Fruit fly (Drosophila melanogaster): ENCODE data around the gene CG16762.
A peak's percentile ranks its signal among the peaks of the same experiment; 100 is the strongest.

Gene CG16762

DNA sequence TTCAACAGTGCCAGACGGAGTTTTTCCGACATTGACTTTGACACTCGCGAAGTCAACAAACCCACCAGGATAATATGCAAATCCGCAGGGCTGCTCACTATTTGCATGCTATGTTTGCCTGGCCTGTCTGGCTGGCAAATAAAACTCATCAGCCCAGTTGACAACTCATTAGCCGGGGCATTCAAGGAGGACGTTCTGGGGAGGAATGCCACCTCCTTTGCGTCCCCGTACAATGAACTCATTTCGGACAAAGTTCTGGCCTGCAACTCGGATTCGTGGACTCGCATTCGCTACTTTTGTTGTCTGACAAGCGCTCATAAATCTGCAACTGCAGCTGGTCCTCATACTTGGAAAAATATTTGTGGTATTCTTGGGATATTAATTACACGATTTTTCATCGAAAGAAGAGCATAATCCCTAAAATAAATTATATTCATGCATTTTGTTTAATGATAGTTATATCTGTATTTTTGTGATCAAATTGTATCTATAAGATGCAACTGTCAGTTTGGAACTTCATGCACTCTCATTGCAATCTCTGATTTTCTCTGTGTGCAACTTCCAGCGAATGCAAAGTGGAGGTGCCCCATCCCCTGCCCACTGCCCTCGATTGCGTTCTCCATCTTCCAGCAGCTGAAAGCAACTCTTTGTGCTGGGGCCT lies 4.5 kb downstream of the CG16762 start:
- TF ChIP-seq usp (GFP tag; optimal IDR thresholded peaks at IDR 0.05): no peak
- no peak for TF ChIP-seq psq (optimal IDR thresholded peaks at IDR 0.05)
- TF ChIP-seq CG8478 (optimal IDR thresholded peaks at IDR 0.05): no peak
- peak in 1 of 2 experiments; percentile 62 for TF ChIP-seq EcR (GFP tag; optimal IDR thresholded peaks at IDR 0.05)

DNA sequence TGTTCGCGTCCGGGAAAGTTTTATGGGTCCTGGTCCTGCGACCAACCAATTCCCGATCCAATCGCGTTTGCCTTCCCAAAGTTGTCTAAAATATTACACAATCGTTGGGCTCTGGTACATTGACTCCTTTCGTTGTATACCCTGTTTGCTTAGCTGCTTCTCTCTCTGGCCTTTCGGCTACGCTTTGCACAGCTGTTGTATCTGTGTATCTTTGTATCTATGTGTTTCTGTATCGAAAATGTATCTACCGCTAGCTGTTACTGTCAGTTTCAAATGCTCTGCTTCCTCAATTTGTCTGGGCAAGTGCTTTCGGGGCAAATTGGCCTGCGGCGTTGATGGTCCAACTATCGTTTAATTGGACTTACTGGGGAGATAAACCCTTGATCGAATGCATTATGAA lies 5.8 kb downstream of the CG16762 start:
- TF ChIP-seq usp (GFP tag; optimal IDR thresholded peaks at IDR 0.05) (no peak), pan (optimal IDR thresholded peaks at IDR 0.05) (no peak), Dll (optimal IDR thresholded peaks at IDR 0.05) (no peak), CG8478 (optimal IDR thresholded peaks at IDR 0.05) (no peak), psq (optimal IDR thresholded peaks at IDR 0.05) (no peak), EcR (GFP tag; optimal IDR thresholded peaks at IDR 0.05) (no peak)

DNA sequence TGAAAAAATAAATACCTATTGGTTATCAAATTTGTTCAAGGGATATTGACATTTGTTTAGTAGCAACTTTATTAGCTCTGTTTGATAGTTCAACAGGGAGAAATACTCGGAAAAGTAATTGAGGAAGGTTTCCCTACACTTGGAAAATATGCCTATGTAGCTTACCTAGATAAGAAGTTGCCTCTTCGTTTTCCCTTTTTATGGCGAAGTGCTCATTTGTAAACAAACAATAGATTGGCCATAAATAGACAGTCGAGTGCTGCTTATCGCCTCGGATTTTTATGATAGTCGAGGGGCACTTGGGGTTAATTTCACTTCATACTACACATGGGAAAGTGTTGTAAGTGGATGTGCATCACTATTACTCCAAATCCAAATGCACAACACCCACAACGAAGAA lies 6.9 kb downstream of the CG16762 start:
- TF ChIP-seq EcR (GFP tag; optimal IDR thresholded peaks at IDR 0.05): peak in 1 of 2 experiments; percentile 21
- no peak for TF ChIP-seq CG8478 (optimal IDR thresholded peaks at IDR 0.05)
- no peak for TF ChIP-seq pan (optimal IDR thresholded peaks at IDR 0.05)
- TF ChIP-seq psq (optimal IDR thresholded peaks at IDR 0.05): no peak
- no peak for TF ChIP-seq usp (GFP tag; optimal IDR thresholded peaks at IDR 0.05)
- no peak for TF ChIP-seq Dll (optimal IDR thresholded peaks at IDR 0.05)

DNA sequence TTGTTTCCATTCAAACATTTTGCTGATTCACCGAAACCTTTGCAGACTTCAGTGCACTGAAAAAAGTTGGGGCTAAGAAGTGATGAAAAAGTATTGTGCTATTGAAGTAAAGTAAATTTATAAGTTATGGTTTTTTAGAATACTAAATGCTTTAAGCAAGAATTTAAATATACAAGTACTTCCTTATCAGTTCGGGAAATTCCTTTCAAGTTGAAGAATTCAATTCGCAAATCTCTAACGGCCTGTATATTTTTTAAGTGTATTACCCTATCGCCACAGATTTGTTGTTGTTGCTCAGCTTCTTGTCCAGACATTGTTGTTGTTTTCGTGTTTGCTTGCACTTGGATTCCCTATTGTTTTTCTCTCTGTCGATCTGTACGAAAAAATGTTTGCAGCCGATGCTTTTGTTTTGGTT lies 8.0 kb downstream of the CG16762 start:
- TF ChIP-seq Dll (optimal IDR thresholded peaks at IDR 0.05): no peak
- no peak for TF ChIP-seq EcR (GFP tag; optimal IDR thresholded peaks at IDR 0.05)
- no peak for TF ChIP-seq psq (optimal IDR thresholded peaks at IDR 0.05)
- TF ChIP-seq CG8478 (optimal IDR thresholded peaks at IDR 0.05): no peak
- no peak for TF ChIP-seq usp (GFP tag; optimal IDR thresholded peaks at IDR 0.05)
- TF ChIP-seq pan (optimal IDR thresholded peaks at IDR 0.05): no peak

DNA sequence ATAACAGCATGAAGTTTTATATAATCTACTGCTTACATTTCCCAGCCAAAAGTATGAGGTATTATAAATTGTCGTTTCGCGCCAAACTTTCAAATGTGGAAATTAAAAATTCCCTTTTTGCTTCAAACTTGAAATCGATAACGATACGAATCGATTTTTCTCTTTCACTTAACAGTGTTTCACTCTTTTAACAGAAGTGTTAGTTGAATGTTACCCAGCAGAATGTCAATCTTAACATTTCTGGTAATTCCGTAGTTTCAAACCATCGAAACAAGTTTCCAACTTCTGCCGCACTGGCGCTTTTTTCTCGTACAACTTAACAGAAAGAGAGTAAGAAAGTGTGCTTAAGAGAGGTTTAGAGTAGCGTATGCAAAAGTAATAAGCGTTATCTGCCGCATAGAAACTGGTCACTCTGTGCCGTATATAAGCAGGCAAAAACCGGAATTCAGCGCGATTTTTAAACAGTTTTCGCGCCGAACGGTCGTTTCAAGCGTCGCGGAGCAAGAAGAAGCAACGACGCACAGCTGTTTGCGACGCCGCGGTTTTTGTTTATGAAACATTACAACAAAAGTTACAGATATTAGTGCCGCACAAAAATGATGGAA lies 8.9 kb downstream of the CG16762 start:
- TF ChIP-seq Dll (optimal IDR thresholded peaks at IDR 0.05): no peak
- no peak for TF ChIP-seq usp (GFP tag; optimal IDR thresholded peaks at IDR 0.05)
- no peak for TF ChIP-seq CG8478 (optimal IDR thresholded peaks at IDR 0.05)
- TF ChIP-seq EcR (GFP tag; optimal IDR thresholded peaks at IDR 0.05): peak in 1 of 2 experiments; percentile 10
- no peak for TF ChIP-seq psq (optimal IDR thresholded peaks at IDR 0.05)
- no peak for TF ChIP-seq pan (optimal IDR thresholded peaks at IDR 0.05)

DNA sequence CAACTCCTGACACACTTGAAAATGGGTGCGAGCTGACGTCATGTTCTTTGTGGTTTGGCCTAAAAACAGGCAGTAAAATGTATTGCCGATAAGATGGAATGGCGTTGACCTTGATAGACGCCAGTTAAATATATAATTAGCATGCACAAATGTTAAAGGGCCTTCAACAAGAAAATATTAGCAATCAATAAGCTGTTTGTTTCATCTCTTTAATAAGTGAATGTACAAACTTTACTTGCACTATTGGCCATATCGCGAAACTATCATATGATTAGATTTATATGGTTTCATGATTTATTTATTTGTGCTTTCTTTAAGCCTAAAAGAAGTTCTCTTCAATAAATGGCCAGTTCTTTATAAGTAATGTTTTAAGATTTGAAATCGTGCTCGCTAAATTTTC lies 13.4 kb downstream of the CG16762 start:
- TF ChIP-seq pan (optimal IDR thresholded peaks at IDR 0.05) (no peak), Dll (optimal IDR thresholded peaks at IDR 0.05) (no peak)

DNA sequence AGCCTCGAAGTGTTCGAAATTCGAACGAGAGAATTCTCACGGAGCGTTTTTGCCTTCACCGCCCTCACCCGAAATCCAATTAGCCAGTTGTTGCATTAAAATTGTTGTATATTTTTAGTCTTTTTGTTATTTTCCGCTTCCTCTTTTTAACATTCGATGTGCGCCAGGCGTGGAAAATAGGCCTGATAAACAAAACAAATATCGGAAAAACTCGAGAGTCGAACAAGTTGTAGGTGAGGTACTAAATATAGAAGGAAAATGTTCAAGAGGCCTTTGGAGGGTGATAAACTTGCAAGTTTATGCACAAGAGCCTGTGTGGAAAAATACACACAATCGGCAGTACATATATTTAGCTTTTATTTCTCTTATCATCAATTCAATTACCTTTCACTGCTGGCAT lies 16.7 kb downstream of the CG16762 start:
- TF ChIP-seq psq (optimal IDR thresholded peaks at IDR 0.05) (no peak), EcR (GFP tag; optimal IDR thresholded peaks at IDR 0.05) (no peak), pan (optimal IDR thresholded peaks at IDR 0.05) (no peak), Dll (optimal IDR thresholded peaks at IDR 0.05) (no peak), CG8478 (optimal IDR thresholded peaks at IDR 0.05) (no peak), usp (GFP tag; optimal IDR thresholded peaks at IDR 0.05) (no peak)

DNA sequence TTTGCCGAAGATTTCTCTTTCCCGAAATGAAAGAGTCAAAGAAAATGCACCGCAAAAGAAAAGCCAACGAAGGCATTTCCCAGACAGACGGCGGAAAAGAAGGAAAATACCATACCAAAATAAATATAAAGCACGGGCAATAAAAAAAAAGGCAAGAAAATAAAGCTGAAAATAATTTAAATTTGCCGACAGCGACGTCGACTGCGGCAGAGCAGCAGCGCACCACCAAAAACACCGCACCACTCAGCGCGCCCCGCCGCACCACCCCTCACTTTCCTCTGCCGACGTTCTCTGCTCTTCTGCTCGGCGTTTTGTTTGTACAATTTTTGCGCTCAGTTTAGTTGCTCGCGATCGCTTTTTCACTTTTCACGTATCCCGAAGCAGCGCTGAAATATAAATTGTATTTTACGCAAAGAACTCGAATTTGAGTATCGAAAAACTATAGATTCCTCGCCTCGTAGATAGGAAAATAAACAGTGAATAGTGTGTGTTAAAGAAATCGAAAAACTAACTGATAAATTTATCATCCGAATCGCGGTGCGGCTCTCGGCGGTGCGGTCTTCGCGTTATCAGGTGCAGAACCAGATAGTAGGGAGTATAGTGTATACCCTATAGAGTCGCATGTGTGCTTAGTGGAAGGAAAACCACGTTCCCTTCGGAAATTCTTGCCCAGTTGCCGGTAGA lies 17.7 kb downstream of the CG16762 start:
- no peak for TF ChIP-seq Dll (optimal IDR thresholded peaks at IDR 0.05)
- TF ChIP-seq EcR (GFP tag; optimal IDR thresholded peaks at IDR 0.05): no peak
- TF ChIP-seq pan (optimal IDR thresholded peaks at IDR 0.05): no peak
- TF ChIP-seq psq (optimal IDR thresholded peaks at IDR 0.05): no peak
- no peak for TF ChIP-seq usp (GFP tag; optimal IDR thresholded peaks at IDR 0.05)
- no peak for TF ChIP-seq CG8478 (optimal IDR thresholded peaks at IDR 0.05)

DNA sequence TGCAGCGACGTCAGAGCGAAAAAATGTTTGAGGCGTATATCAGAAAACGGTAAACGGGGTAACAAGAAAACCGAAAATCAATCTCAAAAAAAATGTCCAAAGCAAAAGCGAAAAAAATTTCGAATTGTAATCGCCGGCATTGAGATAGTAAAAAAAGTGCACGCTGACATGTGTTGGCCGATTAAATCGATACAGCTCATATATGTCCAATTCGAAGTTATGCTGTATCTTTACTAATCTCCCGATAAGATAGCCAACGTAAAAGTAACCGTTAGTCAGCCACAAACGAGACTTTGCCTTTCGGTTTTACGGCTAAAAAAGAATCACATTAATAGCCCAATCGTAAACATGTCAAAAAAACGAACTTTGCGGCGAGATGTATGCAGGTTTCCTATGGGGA lies 18.5 kb downstream of the CG16762 start:
- no peak for TF ChIP-seq psq (optimal IDR thresholded peaks at IDR 0.05)
- TF ChIP-seq EcR (GFP tag; optimal IDR thresholded peaks at IDR 0.05): peak in 1 of 2 experiments; percentile 5

DNA sequence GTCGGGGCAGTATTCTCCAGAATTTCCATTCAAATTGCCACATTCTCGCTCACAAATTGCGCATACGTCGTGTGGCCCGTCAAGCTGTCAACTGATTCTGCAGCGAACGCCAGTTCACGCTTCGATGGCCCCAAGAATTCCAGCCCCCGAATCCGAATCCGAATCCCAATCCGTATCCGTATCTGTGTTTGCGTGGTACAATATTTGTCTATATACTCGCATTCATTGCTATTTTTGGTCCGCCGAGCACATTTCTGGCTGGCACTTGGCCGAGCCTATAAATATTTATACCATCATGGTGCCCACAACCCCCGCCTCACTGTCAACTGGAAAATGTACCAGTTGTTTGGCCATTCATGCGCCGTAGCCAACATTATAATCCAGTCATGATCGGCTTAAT lies 29.2 kb downstream of the CG16762 start:
- no peak for TF ChIP-seq pan (optimal IDR thresholded peaks at IDR 0.05)
- TF ChIP-seq Dll (optimal IDR thresholded peaks at IDR 0.05): no peak
- TF ChIP-seq usp (GFP tag; optimal IDR thresholded peaks at IDR 0.05): no peak
- no peak for TF ChIP-seq CG8478 (optimal IDR thresholded peaks at IDR 0.05)
- no peak for TF ChIP-seq EcR (GFP tag; optimal IDR thresholded peaks at IDR 0.05)
- no peak for TF ChIP-seq psq (optimal IDR thresholded peaks at IDR 0.05)

DNA sequence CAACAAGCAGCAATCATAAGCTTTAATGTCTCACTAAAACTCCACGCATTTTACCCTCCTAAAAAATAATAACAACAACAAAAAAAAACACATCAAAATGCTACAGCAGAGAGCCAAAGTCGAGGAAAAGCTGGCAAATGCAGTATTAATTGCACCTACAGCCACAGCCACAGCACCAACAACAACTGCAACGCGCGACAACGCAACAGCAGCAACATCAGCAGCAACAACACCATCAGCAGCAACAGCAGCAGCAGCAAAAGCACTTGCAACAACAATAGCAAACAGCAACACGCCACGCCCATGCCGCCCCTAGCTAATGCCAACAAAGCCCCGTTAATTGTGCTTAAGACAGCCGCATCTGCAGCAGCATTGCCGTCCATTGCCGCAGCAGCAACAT lies 33.1 kb downstream of the CG16762 start:
- TF ChIP-seq usp (GFP tag; optimal IDR thresholded peaks at IDR 0.05) (no peak), CG8478 (optimal IDR thresholded peaks at IDR 0.05) (no peak), EcR (GFP tag; optimal IDR thresholded peaks at IDR 0.05) (no peak), Dll (optimal IDR thresholded peaks at IDR 0.05) (no peak), psq (optimal IDR thresholded peaks at IDR 0.05) (no peak), pan (optimal IDR thresholded peaks at IDR 0.05) (no peak)

DNA sequence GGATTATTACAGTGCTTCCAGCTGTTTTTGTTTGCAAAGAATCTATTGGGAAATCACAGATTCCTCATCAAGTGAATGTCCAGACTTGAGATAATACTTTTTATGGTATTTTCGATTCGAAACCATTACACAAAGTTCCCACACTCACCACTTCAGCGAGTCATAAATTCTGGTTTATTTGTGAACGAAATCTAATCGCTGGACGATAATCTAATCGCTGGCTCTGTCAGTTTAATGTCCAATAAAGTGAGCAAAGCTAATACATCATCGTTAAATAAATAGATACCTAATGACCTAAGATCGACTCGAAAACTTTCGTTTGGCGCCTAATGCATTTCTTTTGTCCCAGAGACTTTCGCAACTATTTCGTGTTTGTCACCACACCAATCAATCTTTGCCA lies 33.6 kb downstream of the CG16762 start:
- no peak for TF ChIP-seq EcR (GFP tag; optimal IDR thresholded peaks at IDR 0.05)
